Worm (Caenorhabditis elegans) whole organism, early embryonic: ENCODE results near the gene arf-6.

ENCODE experiments used
- ama-1 ChIP-seq: fragments of 150-350 bp; optimal IDR thresholded peaks from 2 replicates; lab custom pipeline; 2014
- hmg-4 ChIP-seq: fragments of 200-800 bp; sonication (Bioruptor generic); optimal IDR thresholded peaks from 2 replicates; lab custom pipeline; 2018; ENCODE audit warnings: mild to moderate bottlenecking, missing genetic modification characterization, missing compliant biosample characterization

- TF ChIP-seq ama-1 (lab: Kevin White, UChicago) = no peak
- TF ChIP-seq hmg-4 (GFP tag; lab: Kevin White, UChicago) = no peak
These were observed 10.9 kb upstream of the arf-6 start for ce11 chrIV:16936053-16936452.
